Worm (Caenorhabditis elegans) whole organism, L2 larva: ENCODE data around the gene C54D10.9.

Experiments
- C34F6.9 ChIP-seq: fragments of 150-350 bp; optimal IDR thresholded peaks from 2 replicates; lab custom pipeline; 2014; ENCODE audit warnings: missing biosample characterization, missing genetic modification characterization
- F13H6.1 ChIP-seq: sonication (generic microtip); optimal IDR thresholded peaks from 2 replicates; lab custom pipeline; 2016; ENCODE audit warnings: missing genetic modification characterization, missing compliant biosample characterization
- R02D3.7 ChIP-seq: fragments of 150-350 bp; optimal IDR thresholded peaks from 2 replicates; lab custom pipeline; 2014; ENCODE audit warnings: missing biosample characterization, missing genetic modification characterization
- aly-2 ChIP-seq: fragments of 150-350 bp; optimal IDR thresholded peaks from 2 replicates; lab custom pipeline; 2014; ENCODE audit warnings: missing biosample characterization, missing genetic modification characterization
- ama-1 ChIP-seq: fragments of 150-350 bp; optimal IDR thresholded peaks from 2 replicates; lab custom pipeline; 2018; ENCODE audit warnings: inconsistent platforms
- blmp-1 ChIP-seq: sonication (generic microtip); optimal IDR thresholded peaks from 2 replicates; lab custom pipeline; 2017; ENCODE audit warnings: missing genetic modification characterization, mild to moderate bottlenecking, missing compliant biosample characterization, antibody characterized with exemption, moderate library complexity; ENCODE audit not compliant: insufficient read depth
- ceh-16 ChIP-seq: fragments of 150-350 bp; optimal IDR thresholded peaks from 2 replicates; lab custom pipeline; 2014; ENCODE audit warnings: missing biosample characterization, missing genetic modification characterization
- ceh-82 ChIP-seq: fragments of 150-350 bp; optimal IDR thresholded peaks from 2 replicates; lab custom pipeline; 2014; ENCODE audit warnings: missing biosample characterization, missing genetic modification characterization
- crh-2 ChIP-seq: sonication (generic microtip); optimal IDR thresholded peaks from 2 replicates; lab custom pipeline; 2017; ENCODE audit warnings: missing biosample characterization, missing genetic modification characterization
- egl-27 ChIP-seq: sonication (generic microtip); optimal IDR thresholded peaks from 3 replicates; lab custom pipeline; 2017; ENCODE audit warnings: missing biosample characterization, missing genetic modification reagents, missing genetic modification characterization
- elt-1 ChIP-seq: fragments of 150-350 bp; optimal IDR thresholded peaks from 2 replicates; lab custom pipeline; 2014; ENCODE audit warnings: missing biosample characterization, missing genetic modification characterization
- elt-3 ChIP-seq: sonication (generic microtip); optimal IDR thresholded peaks from 2 replicates; lab custom pipeline; 2017; ENCODE audit warnings: missing biosample characterization, missing genetic modification characterization
- fos-1 ChIP-seq: fragments of 150-350 bp; optimal IDR thresholded peaks from 2 replicates; lab custom pipeline; 2014; ENCODE audit warnings: missing biosample characterization, missing genetic modification characterization
- gmeb-1 ChIP-seq: fragments of 150-350 bp; optimal IDR thresholded peaks from 2 replicates; lab custom pipeline; 2014; ENCODE audit warnings: missing biosample characterization, missing genetic modification characterization
- lin-11 ChIP-seq: fragments of 150-350 bp; sonication (generic microtip); optimal IDR thresholded peaks from 2 replicates; lab custom pipeline; 2014; ENCODE audit warnings: missing biosample characterization, missing genetic modification characterization, inconsistent platforms, mixed read lengths
- lin-13 ChIP-seq: fragments of 150-350 bp; optimal IDR thresholded peaks from 2 replicates; lab custom pipeline; 2014; ENCODE audit warnings: missing biosample characterization, missing genetic modification reagents, missing genetic modification characterization
- lin-39 ChIP-seq: fragments of 150-350 bp; optimal IDR thresholded peaks from 2 replicates; lab custom pipeline; 2014; ENCODE audit warnings: missing biosample characterization, missing genetic modification reagents, missing genetic modification characterization
- lsy-2 ChIP-seq, 2 experiments: fragments of 150-350 bp in 1 of 2; sonication (generic microtip) in 1 of 2; optimal IDR thresholded peaks; 2 replicates each; lab custom pipeline; 2014 to 2017; ENCODE audit warnings: missing biosample characterization in 2 of 2, missing genetic modification characterization in 2 of 2
- mab-5 ChIP-seq: fragments of 150-350 bp; optimal IDR thresholded peaks from 2 replicates; lab custom pipeline; 2014; ENCODE audit warnings: missing biosample characterization, missing genetic modification characterization
- mbf-1 ChIP-seq: sonication (generic microtip); optimal IDR thresholded peaks from 2 replicates; lab custom pipeline; 2017; ENCODE audit warnings: missing biosample characterization, missing genetic modification characterization
- mdl-1 ChIP-seq, 2 experiments: fragments of 150-350 bp in 1 of 2; sonication (generic microtip) in 1 of 2; optimal IDR thresholded peaks; 2 replicates each; lab custom pipeline; 2017; ENCODE audit warnings: missing biosample characterization in 2 of 2, missing genetic modification characterization in 2 of 2
- nhr-10 ChIP-seq: sonication (generic microtip); optimal IDR thresholded peaks from 2 replicates; lab custom pipeline; 2017; ENCODE audit warnings: missing biosample characterization, missing genetic modification characterization
- nhr-11 ChIP-seq: fragments of 150-350 bp; optimal IDR thresholded peaks from 2 replicates; lab custom pipeline; 2014; ENCODE audit warnings: missing biosample characterization, missing genetic modification characterization
- nhr-12 ChIP-seq: fragments of 150-350 bp; optimal IDR thresholded peaks from 2 replicates; lab custom pipeline; 2014; ENCODE audit warnings: missing biosample characterization, missing genetic modification characterization
- nhr-129 ChIP-seq: fragments of 150-350 bp; optimal IDR thresholded peaks from 2 replicates; lab custom pipeline; 2014; ENCODE audit warnings: missing biosample characterization, missing genetic modification characterization
- nhr-21 ChIP-seq: fragments of 150-350 bp; optimal IDR thresholded peaks from 2 replicates; lab custom pipeline; 2014; ENCODE audit warnings: missing biosample characterization, missing genetic modification characterization
- nhr-237 ChIP-seq: fragments of 150-350 bp; optimal IDR thresholded peaks from 2 replicates; lab custom pipeline; 2014; ENCODE audit warnings: missing biosample characterization, missing genetic modification characterization
- nhr-25 ChIP-seq: fragments of 150-350 bp; sonication (generic microtip); optimal IDR thresholded peaks from 3 replicates; lab custom pipeline; 2014; ENCODE audit warnings: missing biosample characterization, missing genetic modification characterization
- peb-1 ChIP-seq: fragments of 150-350 bp; optimal IDR thresholded peaks from 2 replicates; lab custom pipeline; 2014; ENCODE audit warnings: missing biosample characterization, missing genetic modification characterization
- sem-4 ChIP-seq: fragments of 150-350 bp; optimal IDR thresholded peaks from 2 replicates; lab custom pipeline; 2014; ENCODE audit warnings: missing biosample characterization, missing genetic modification reagents, missing genetic modification characterization
- skn-1 ChIP-seq: sonication (generic microtip); optimal IDR thresholded peaks from 2 replicates; lab custom pipeline; 2017; ENCODE audit warnings: missing biosample characterization, missing genetic modification characterization
- sma-3 ChIP-seq: sonication (generic microtip); optimal IDR thresholded peaks from 2 replicates; lab custom pipeline; 2016; ENCODE audit warnings: missing genetic modification reagents, missing genetic modification characterization, missing compliant biosample characterization
- sma-9 ChIP-seq, 2 experiments: fragments of 150-350 bp in 1 of 2; sonication (generic microtip) in 1 of 2; optimal IDR thresholded peaks; 2 replicates each; lab custom pipeline; 2014 to 2016; ENCODE audit warnings: missing genetic modification characterization in 2 of 2, mild to moderate bottlenecking in 1 of 2, missing biosample characterization in 1 of 2, missing compliant biosample characterization in 1 of 2, missing genetic modification reagents in 1 of 2, moderate library complexity in 1 of 2
- snpc-4 ChIP-seq: fragments of 150-350 bp; optimal IDR thresholded peaks from 2 replicates; lab custom pipeline; 2014; ENCODE audit warnings: missing biosample characterization, missing genetic modification characterization
- unc-62 ChIP-seq: fragments of 150-350 bp; optimal IDR thresholded peaks from 2 replicates; lab custom pipeline; 2014; ENCODE audit warnings: missing biosample characterization, missing genetic modification reagents, missing genetic modification characterization
- zag-1 ChIP-seq: fragments of 150-350 bp; optimal IDR thresholded peaks from 2 replicates; lab custom pipeline; 2014; ENCODE audit warnings: missing biosample characterization, missing genetic modification characterization
- ztf-4 ChIP-seq: fragments of 150-350 bp; optimal IDR thresholded peaks from 2 replicates; lab custom pipeline; 2014; ENCODE audit warnings: missing biosample characterization, missing genetic modification characterization

C54D10.9 gene

ce11 chrV:12478990-12479389, 32.0 kb downstream of the C54D10.9 start:
- peak; percentile 47 for TF ChIP-seq nhr-129
- no peak for TF ChIP-seq ama-1
- no peak for TF ChIP-seq crh-2 (tag; lab: Kevin White, UChicago)
- peak; percentile 61 for TF ChIP-seq C34F6.9 (tag; lab: Kevin White, UChicago)
- TF ChIP-seq lsy-2 (tag; optimal IDR thresholded peaks at IDR 0.05; lab: Kevin White, UChicago): peak in 1 of 2 experiments; percentile 28
- peak; percentile 17 for TF ChIP-seq sma-9 (GFP tag; optimal IDR thresholded peaks at IDR 0.05; lab: Kevin White, UChicago)
- no peak for TF ChIP-seq sma-9 (tag; optimal IDR thresholded peaks at IDR 0.05; lab: Kevin White, UChicago)
- peak; percentile 59 for TF ChIP-seq F13H6.1 (tag; lab: Kevin White, UChicago)

DNA sequence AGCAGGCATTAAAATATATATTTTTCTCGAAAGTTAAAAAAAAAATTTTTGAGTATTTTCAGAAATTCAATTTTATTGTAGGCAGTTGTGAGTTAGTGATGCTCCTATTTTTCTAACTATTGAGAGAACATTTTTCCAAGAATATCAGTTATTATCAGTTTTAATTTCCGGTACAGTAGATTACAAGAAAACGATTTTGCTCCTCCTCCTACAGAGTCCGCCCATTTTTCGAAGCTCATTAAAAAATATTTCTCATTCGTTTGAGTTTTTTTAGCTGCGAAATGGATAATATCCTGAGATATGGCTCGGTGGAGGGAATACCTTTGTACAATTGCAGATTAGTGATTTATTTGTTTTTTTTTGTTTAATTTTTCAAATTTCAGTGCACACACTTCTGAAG, 37.6 kb downstream of the C54D10.9 start, which contains the start of gene srt-39:
srt-39 (plus strand) TSS at position 301 of the 400 bp plus-strand sequence.
- TF ChIP-seq nhr-21 (no peak), ama-1 (no peak), elt-3 (tag; lab: Kevin White, UChicago) (no peak)

ce11 chrV:12486934-12487333, 40.0 kb downstream of the C54D10.9 start, which contains the start of gene inx-11:
Gene inx-11 (plus strand): TSS chrV:12487234.
- TF ChIP-seq sma-3: no peak
- peak; percentile 20 for TF ChIP-seq F13H6.1 (tag; lab: Kevin White, UChicago)
- no peak for TF ChIP-seq lin-11
- TF ChIP-seq ceh-16 (tag; lab: Kevin White, UChicago): no peak
- no peak for TF ChIP-seq nhr-12 (tag; lab: Kevin White, UChicago)
- no peak for TF ChIP-seq zag-1
- TF ChIP-seq crh-2 (tag; lab: Kevin White, UChicago): no peak

DNA sequence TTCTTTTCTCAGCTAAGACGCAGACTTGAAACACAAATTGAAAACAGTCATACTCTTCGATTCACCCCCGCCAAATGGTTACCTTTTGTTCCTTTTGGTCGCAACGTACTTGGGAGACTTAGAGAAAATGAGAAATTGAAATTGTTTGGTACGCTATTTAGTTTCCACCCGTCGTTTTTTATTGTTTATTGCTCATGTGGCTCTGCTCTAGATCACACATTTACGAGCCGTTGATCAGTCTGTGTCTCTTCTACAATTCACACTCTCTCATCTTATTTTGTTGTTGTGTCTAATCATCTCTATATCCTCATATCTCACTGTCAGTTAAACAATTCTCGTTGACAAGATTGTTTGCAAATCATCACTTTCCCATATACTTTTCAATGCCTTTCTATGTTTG, 41.0 kb downstream of the C54D10.9 start:
- peak; percentile 19 for TF ChIP-seq sma-9 (GFP tag; optimal IDR thresholded peaks at IDR 0.05; lab: Kevin White, UChicago)
- TF ChIP-seq sma-9 (tag; optimal IDR thresholded peaks at IDR 0.05; lab: Kevin White, UChicago): no peak
- TF ChIP-seq nhr-10 (tag; lab: Kevin White, UChicago): no peak
- no peak for TF ChIP-seq nhr-12 (tag; lab: Kevin White, UChicago)
- TF ChIP-seq skn-1 (tag; lab: Kevin White, UChicago): no peak
- no peak for TF ChIP-seq crh-2 (tag; lab: Kevin White, UChicago)
- no peak for TF ChIP-seq fos-1 (tag; lab: Kevin White, UChicago)
- TF ChIP-seq lin-13 (GFP tag; lab: Kevin White, UChicago): no peak
- TF ChIP-seq nhr-129: peak; percentile 44
- no peak for TF ChIP-seq nhr-11 (tag; lab: Kevin White, UChicago)
- TF ChIP-seq peb-1 (tag; lab: Kevin White, UChicago): no peak
- no peak for TF ChIP-seq R02D3.7 (tag; lab: Kevin White, UChicago)
- TF ChIP-seq sem-4: no peak
- no peak for TF ChIP-seq mab-5 (tag; lab: Kevin White, UChicago)

DNA sequence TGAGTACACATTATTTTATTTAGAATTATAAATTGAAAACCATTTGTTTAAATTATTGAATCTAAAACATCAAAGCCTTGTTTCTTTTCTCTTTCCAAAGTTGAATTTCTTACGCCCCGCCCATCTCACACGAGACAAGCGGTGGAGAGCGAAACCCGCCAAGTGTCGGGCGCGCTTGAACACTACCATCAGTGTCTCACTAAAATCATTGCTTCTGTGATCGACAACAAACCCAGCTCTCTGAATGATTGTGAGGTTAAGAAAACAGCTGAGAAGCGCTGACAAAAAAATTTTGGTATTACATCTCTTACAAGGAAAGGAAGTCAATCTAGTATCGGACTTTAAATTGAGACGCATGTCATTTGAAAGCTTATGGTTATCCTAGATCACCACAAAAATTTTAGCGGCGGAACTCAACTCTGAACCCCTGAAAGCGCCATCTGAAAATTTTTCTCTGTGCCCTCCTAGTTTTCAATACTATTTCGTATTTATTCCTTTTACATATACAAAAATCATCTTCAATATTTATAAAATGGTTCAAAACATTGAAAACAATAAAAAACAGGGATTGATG, 44.2 kb downstream of the C54D10.9 start:
- TF ChIP-seq unc-62: peak; percentile 17
- TF ChIP-seq sma-9 (GFP tag; optimal IDR thresholded peaks at IDR 0.05; lab: Kevin White, UChicago): peak; percentile 86
- no peak for TF ChIP-seq sma-9 (tag; optimal IDR thresholded peaks at IDR 0.05; lab: Kevin White, UChicago)
- peak; percentile 71 for TF ChIP-seq ceh-16 (tag; lab: Kevin White, UChicago)
- TF ChIP-seq crh-2 (tag; lab: Kevin White, UChicago): peak; percentile 60
- peak; percentile 59 for TF ChIP-seq nhr-129
- peak; percentile 45 for TF ChIP-seq egl-27
- peak; percentile 99 for TF ChIP-seq snpc-4
- TF ChIP-seq nhr-25: peak; percentile 70
- TF ChIP-seq nhr-237 (tag; lab: Kevin White, UChicago): no peak
- peak; percentile 73 for TF ChIP-seq ztf-4 (tag; lab: Kevin White, UChicago)
- peak; percentile 75 for TF ChIP-seq F13H6.1 (tag; lab: Kevin White, UChicago)
- TF ChIP-seq lin-39 (tag; lab: Kevin White, UChicago): no peak
- peak; percentile 50 to 83 for TF ChIP-seq mdl-1 (tag; optimal IDR thresholded peaks at IDR 0.05; lab: Kevin White, UChicago)
- TF ChIP-seq ceh-82 (tag; lab: Kevin White, UChicago): no peak
- TF ChIP-seq nhr-10 (tag; lab: Kevin White, UChicago): peak; percentile 27
- TF ChIP-seq nhr-21: peak; percentile 70
- no peak for TF ChIP-seq lin-11
- TF ChIP-seq fos-1 (tag; lab: Kevin White, UChicago): peak; percentile 57
- no peak for TF ChIP-seq sem-4
- TF ChIP-seq sma-3: peak; percentile 85
- TF ChIP-seq ama-1: peak; percentile 86
- TF ChIP-seq zag-1: no peak
- TF ChIP-seq elt-1: no peak
- peak; percentile 81 for TF ChIP-seq lin-13 (GFP tag; lab: Kevin White, UChicago)
- TF ChIP-seq blmp-1 (tag; lab: Kevin White, UChicago): no peak
- peak; percentile 61 to 71 for TF ChIP-seq lsy-2 (tag; optimal IDR thresholded peaks at IDR 0.05; lab: Kevin White, UChicago)
- TF ChIP-seq aly-2 (tag; lab: Kevin White, UChicago): no peak
- no peak for TF ChIP-seq mbf-1 (tag; lab: Kevin White, UChicago)
- peak; percentile 81 for TF ChIP-seq gmeb-1 (tag; lab: Kevin White, UChicago)
- peak; percentile 33 for TF ChIP-seq R02D3.7 (tag; lab: Kevin White, UChicago)
